Fruit fly (Drosophila melanogaster) S2 (cell line): Measurements from ENCODE around the gene CG5388.

Experiments used
- CG8478 ChIP-seq: fragments of >200 bp; optimal IDR thresholded peaks from 2 replicates; lab custom pipeline; 2018
- CTCF ChIP-seq, 2 experiments: fragments of >200 bp; optimal IDR thresholded peaks; 2 replicates each; lab custom pipeline; 2018

DNA sequence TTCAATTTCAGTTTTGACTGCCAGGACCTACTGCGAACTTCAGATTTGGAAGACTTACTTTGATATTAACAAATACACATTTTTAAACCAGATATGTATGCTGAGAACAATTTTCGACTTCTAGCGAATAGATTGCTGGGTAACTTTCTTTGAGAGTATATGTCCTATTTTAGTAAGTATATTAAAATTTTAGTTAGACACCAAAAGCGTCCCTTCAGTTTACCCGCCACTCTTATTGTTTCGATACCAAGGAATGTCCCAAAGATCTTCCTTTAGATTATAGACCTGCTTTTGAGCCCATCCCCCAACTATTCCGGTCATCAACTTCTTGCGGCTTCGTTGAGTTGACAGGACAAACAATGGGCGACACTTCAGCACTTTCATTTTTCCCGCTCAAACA lies at the start of gene CG5388:
- TF ChIP-seq CG8478 (no peak), CTCF (optimal IDR thresholded peaks at IDR 0.05; lab: Kevin White, UChicago) (no peak)
